Worm (Caenorhabditis elegans): Measurements from ENCODE around the gene fbxa-2.

Gene fbxa-2

ce11 chrV:16256395-16256794, 13.1 kb downstream of the fbxa-2 start, which contains the start of gene bgnt-1.3:
Gene bgnt-1.3 (minus strand): TSS chrV:16256495.
- TF ChIP-seq nhr-67 (tag; optimal IDR thresholded peaks at IDR 0.05) (no peak), elt-1 (tag; optimal IDR thresholded peaks at IDR 0.05) (no peak), jun-1 (tag; optimal IDR thresholded peaks at IDR 0.05) (no peak), ama-1 (optimal IDR thresholded peaks at IDR 0.05) (no peak), fkh-2 (tag; optimal IDR thresholded peaks at IDR 0.05) (no peak), nhr-77 (tag; optimal IDR thresholded peaks at IDR 0.05) (no peak), skn-1 (tag; optimal IDR thresholded peaks at IDR 0.05) (no peak), nhr-25 (tag; optimal IDR thresholded peaks at IDR 0.05) (no peak)

ce11 chrV:16253687-16254086, 15.8 kb downstream of the fbxa-2 start, which contains the start of gene gcy-20:
Gene gcy-20 (minus strand): TSS chrV:16253787.
- TF ChIP-seq snpc-4 (tag; optimal IDR thresholded peaks at IDR 0.05), result no peak
- no peak for TF ChIP-seq fos-1 (tag; optimal IDR thresholded peaks at IDR 0.05)
- TF ChIP-seq ceh-28 (tag; optimal IDR thresholded peaks at IDR 0.05), result no peak
- TF ChIP-seq nhr-43 (tag; optimal IDR thresholded peaks at IDR 0.05; ENCODE audit: poor library complexity, severe bottlenecking), result no peak
- TF ChIP-seq elt-3 (tag; optimal IDR thresholded peaks at IDR 0.05), result no peak
- TF ChIP-seq fkh-2 (tag; optimal IDR thresholded peaks at IDR 0.05), result no peak
- TF ChIP-seq aly-2 (tag; optimal IDR thresholded peaks at IDR 0.05), result no peak
- no peak for TF ChIP-seq lsy-12 (tag; optimal IDR thresholded peaks at IDR 0.05)
- no peak for TF ChIP-seq pha-4 (tag; optimal IDR thresholded peaks at IDR 0.05)
- TF ChIP-seq unc-62 (GFP tag; optimal IDR thresholded peaks at IDR 0.05), result no peak
- no peak for TF ChIP-seq elt-1 (tag; optimal IDR thresholded peaks at IDR 0.05)

ce11 chrV:16249105-16249504, 20.4 kb downstream of the fbxa-2 start:
- no peak for TF ChIP-seq nhr-28 (tag; optimal IDR thresholded peaks at IDR 0.05)
- no peak for TF ChIP-seq lsy-12 (tag; optimal IDR thresholded peaks at IDR 0.05)
- no peak for TF ChIP-seq unc-39 (tag; optimal IDR thresholded peaks at IDR 0.05)
- TF ChIP-seq egl-27 (tag; optimal IDR thresholded peaks at IDR 0.05), result no peak
- no peak for TF ChIP-seq ZK546.5 (tag; optimal IDR thresholded peaks at IDR 0.05)
- no peak for TF ChIP-seq fkh-10 (GFP tag; optimal IDR thresholded peaks at IDR 0.05)
- TF ChIP-seq ceh-16 (tag; optimal IDR thresholded peaks at IDR 0.05), result no peak
- no peak for TF ChIP-seq egl-5 (tag; optimal IDR thresholded peaks at IDR 0.05)
- TF ChIP-seq hmg-11 (tag; optimal IDR thresholded peaks at IDR 0.05), result no peak
- no peak for TF ChIP-seq lin-15B (tag; optimal IDR thresholded peaks at IDR 0.05)

ce11 chrV:16246579-16246978, 22.9 kb downstream of the fbxa-2 start, which contains the start of gene srh-95:
Gene srh-95 (plus strand): TSS chrV:16246879.
- TF ChIP-seq daf-12 (tag; optimal IDR thresholded peaks at IDR 0.05), result no peak
- no peak for TF ChIP-seq ceh-82 (tag; optimal IDR thresholded peaks at IDR 0.05)
- no peak for TF ChIP-seq hmg-11 (tag; optimal IDR thresholded peaks at IDR 0.05)
- no peak for TF ChIP-seq aly-2 (tag; optimal IDR thresholded peaks at IDR 0.05)
- TF ChIP-seq ceh-16 (tag; optimal IDR thresholded peaks at IDR 0.05), result no peak
- no peak for TF ChIP-seq unc-39 (tag; optimal IDR thresholded peaks at IDR 0.05)
- TF ChIP-seq snpc-4 (tag; optimal IDR thresholded peaks at IDR 0.05), result no peak
- no peak for TF ChIP-seq jun-1 (tag; optimal IDR thresholded peaks at IDR 0.05)
- no peak for TF ChIP-seq ceh-9 (tag; optimal IDR thresholded peaks at IDR 0.05)
- TF ChIP-seq nhr-28 (tag; optimal IDR thresholded peaks at IDR 0.05), result no peak

ce11 chrV:16244078-16244477, 25.4 kb downstream of the fbxa-2 start, which contains the start of gene srh-104:
Gene srh-104 (minus strand): TSS chrV:16244178.
- TF ChIP-seq eor-1 (tag; optimal IDR thresholded peaks at IDR 0.05) (no peak), fkh-2 (tag; optimal IDR thresholded peaks at IDR 0.05) (no peak), ztf-4 (tag; optimal IDR thresholded peaks at IDR 0.05) (no peak), nhr-11 (tag; optimal IDR thresholded peaks at IDR 0.05) (no peak), sea-2 (GFP tag; optimal IDR thresholded peaks at IDR 0.05) (no peak), lsy-12 (tag; optimal IDR thresholded peaks at IDR 0.05) (no peak), nhr-23 (tag; optimal IDR thresholded peaks at IDR 0.05) (no peak), nhr-25 (tag; optimal IDR thresholded peaks at IDR 0.05) (no peak), pha-4 (tag; optimal IDR thresholded peaks at IDR 0.05) (no peak), nhr-43 (tag; optimal IDR thresholded peaks at IDR 0.05; ENCODE audit: poor library complexity, severe bottlenecking) (no peak), jun-1 (tag; optimal IDR thresholded peaks at IDR 0.05) (no peak), lin-15B (tag; optimal IDR thresholded peaks at IDR 0.05) (no peak), ceh-82 (tag; optimal IDR thresholded peaks at IDR 0.05) (no peak), ceh-28 (tag; optimal IDR thresholded peaks at IDR 0.05) (no peak)
